Fruit fly (Drosophila melanogaster) whole organism, embryonic: ENCODE measurements around the gene hob.

ENCODE experiments used
- Adf1 ChIP-seq: fragments of 200-800 bp; sonication (Bioruptor generic); IDR thresholded peaks from 2 replicates; pipeline ENCODE4 v1.3.6; 2022; ENCODE audit warnings: missing biosample characterization, missing genetic modification characterization
- CG10366 ChIP-seq: fragments of 200-800 bp; sonication (Bioruptor generic); IDR thresholded peaks from 2 replicates; pipeline ENCODE4 v1.3.6; 2022; ENCODE audit warnings: missing biosample characterization, missing genetic modification characterization
- CG10462 ChIP-seq: fragments of 200-800 bp; sonication (Bioruptor generic); optimal IDR thresholded peaks from 2 replicates; lab custom pipeline; 2016; ENCODE audit warnings: missing biosample characterization, missing genetic modification characterization
- CG10543 ChIP-seq: fragments of 200-800 bp; sonication (Bioruptor generic); optimal IDR thresholded peaks from 3 replicates; lab custom pipeline; 2017; ENCODE audit warnings: missing biosample characterization, mild to moderate bottlenecking, missing genetic modification characterization, moderate library complexity
- CG10654 ChIP-seq: fragments of 200-800 bp; sonication (Bioruptor generic); optimal IDR thresholded peaks from 2 replicates; lab custom pipeline; 2016; ENCODE audit warnings: missing biosample characterization, missing genetic modification characterization
- CG11504 ChIP-seq: fragments of 200-800 bp; sonication (Bioruptor generic); optimal IDR thresholded peaks from 3 replicates; lab custom pipeline; 2019; ENCODE audit warnings: missing biosample characterization, mild to moderate bottlenecking, missing genetic modification characterization, moderate library complexity
- CG12071 ChIP-seq: fragments of 200-800 bp; sonication (Bioruptor generic); optimal IDR thresholded peaks from 3 replicates; lab custom pipeline; 2018; ENCODE audit warnings: missing biosample characterization, mild to moderate bottlenecking, missing genetic modification characterization
- CG12942 ChIP-seq: fragments of 200-800 bp; sonication (Bioruptor generic); optimal IDR thresholded peaks from 3 replicates; lab custom pipeline; 2016; ENCODE audit warnings: missing biosample characterization, missing genetic modification characterization
- CG13894 ChIP-seq: fragments of 200-800 bp; sonication (Bioruptor generic); optimal IDR thresholded peaks from 3 replicates; lab custom pipeline; 2018; ENCODE audit warnings: missing biosample characterization, mild to moderate bottlenecking, missing genetic modification characterization, moderate library complexity
- CG14965 ChIP-seq: fragments of 200-800 bp; sonication (Bioruptor generic); optimal IDR thresholded peaks from 2 replicates; lab custom pipeline; 2016; ENCODE audit warnings: missing biosample characterization, missing genetic modification characterization, borderline replicate concordance
- CG17359 ChIP-seq: fragments of 200-800 bp; sonication (Bioruptor generic); optimal IDR thresholded peaks from 3 replicates; lab custom pipeline; 2018; ENCODE audit warnings: missing biosample characterization, mild to moderate bottlenecking, missing genetic modification characterization, moderate library complexity
- CG17385 ChIP-seq: fragments of 200-800 bp; sonication (Bioruptor generic); optimal IDR thresholded peaks from 3 replicates; lab custom pipeline; 2018; ENCODE audit warnings: missing biosample characterization, mild to moderate bottlenecking, missing genetic modification characterization
- CG32767 ChIP-seq: fragments of 200-800 bp; sonication (Bioruptor generic); IDR thresholded peaks from 2 replicates; pipeline ENCODE4 v1.3.6; 2022; ENCODE audit warnings: missing biosample characterization, missing genetic modification characterization
- CG4404 ChIP-seq: fragments of 200-800 bp; sonication (Bioruptor generic); IDR thresholded peaks from 2 replicates; pipeline ENCODE4 v1.3.6; 2022; ENCODE audit warnings: missing biosample characterization, missing genetic modification characterization
- CG4707 ChIP-seq: fragments of 200-800 bp; sonication (Bioruptor generic); optimal IDR thresholded peaks from 2 replicates; lab custom pipeline; 2018; ENCODE audit warnings: missing biosample characterization, mild to moderate bottlenecking, missing genetic modification characterization, moderate library complexity
- CG5245 ChIP-seq: fragments of 200-800 bp; sonication (Bioruptor generic); optimal IDR thresholded peaks from 3 replicates; lab custom pipeline; 2016; ENCODE audit warnings: missing biosample characterization, missing genetic modification characterization
- CG6254 ChIP-seq: fragments of 200-800 bp; sonication (Bioruptor generic); optimal IDR thresholded peaks from 3 replicates; lab custom pipeline; 2017; ENCODE audit warnings: mild to moderate bottlenecking, missing biosample characterization, missing genetic modification reagents, missing genetic modification characterization
- CG8765 ChIP-seq: fragments of 200-800 bp; sonication (Bioruptor generic); IDR thresholded peaks from 2 replicates; pipeline ENCODE4 v1.3.6; 2022; ENCODE audit warnings: missing biosample characterization, missing genetic modification characterization
- Dbx ChIP-seq: fragments of 200-800 bp; sonication (Bioruptor generic); IDR thresholded peaks from 3 replicates; pipeline ENCODE4 v1.3.6; 2022; ENCODE audit warnings: missing biosample characterization, missing genetic modification characterization
- Ets65A ChIP-seq: fragments of 200-800 bp; sonication (Bioruptor generic); peaks from one replicate; lab custom pipeline; 2016; ENCODE audit warnings: missing biosample characterization, missing genetic modification characterization
- Gsc ChIP-seq: fragments of 200-800 bp; sonication (Bioruptor generic); IDR thresholded peaks from 2 replicates; pipeline ENCODE4 v1.3.6; 2022; ENCODE audit warnings: missing biosample characterization, missing genetic modification characterization
- Hr51 ChIP-seq, 2 experiments: fragments of 200-800 bp; sonication (Bioruptor generic); optimal IDR thresholded peaks; 2 replicates in 1 of 2; 3 replicates in 1 of 2; lab custom pipeline; 2016 to 2018; ENCODE audit warnings: missing biosample characterization in 2 of 2, missing genetic modification characterization in 2 of 2, mild to moderate bottlenecking in 1 of 2, moderate library complexity in 1 of 2
- Lim3 ChIP-seq: fragments of 200-800 bp; sonication (Bioruptor generic); IDR thresholded peaks from 2 replicates; pipeline ENCODE4 v1.3.6; 2022; ENCODE audit warnings: missing biosample characterization, missing genetic modification characterization
- Med ChIP-seq: fragments of 200-800 bp; sonication (Bioruptor generic); peaks from one replicate; lab custom pipeline; 2016; ENCODE audit warnings: missing biosample characterization, missing genetic modification characterization, mild to moderate bottlenecking, inconsistent platforms, moderate library complexity
- Myb ChIP-seq: fragments of 200-800 bp; sonication (Bioruptor generic); optimal IDR thresholded peaks from 2 replicates; lab custom pipeline; 2016; ENCODE audit warnings: missing biosample characterization, missing genetic modification characterization
- NC2α ChIP-seq: fragments of 200-800 bp; sonication (Bioruptor generic); optimal IDR thresholded peaks from 2 replicates; lab custom pipeline; 2016; ENCODE audit warnings: missing biosample characterization, missing genetic modification characterization
- NFAT ChIP-seq: fragments of 200-800 bp; sonication (Bioruptor generic); IDR thresholded peaks from 2 replicates; pipeline ENCODE4 v1.3.6; 2022; ENCODE audit warnings: missing biosample characterization, missing genetic modification characterization
- NfI ChIP-seq: fragments of 200-800 bp; sonication (Bioruptor generic); optimal IDR thresholded peaks from 3 replicates; lab custom pipeline; 2018; ENCODE audit warnings: missing biosample characterization, mild to moderate bottlenecking, missing genetic modification characterization, moderate library complexity
- Optix ChIP-seq: fragments of 200-800 bp; sonication (Bioruptor generic); IDR thresholded peaks from 3 replicates; pipeline ENCODE4 v1.3.6; 2022; ENCODE audit warnings: missing biosample characterization, missing genetic modification characterization
- PHDP ChIP-seq: fragments of 200-800 bp; sonication (Bioruptor generic); optimal IDR thresholded peaks from 3 replicates; lab custom pipeline; 2018; ENCODE audit warnings: missing biosample characterization, mild to moderate bottlenecking, missing genetic modification characterization, moderate library complexity
- Ptx1 ChIP-seq: fragments of 200-800 bp; sonication (Bioruptor generic); IDR thresholded peaks from 2 replicates; pipeline ENCODE4 v1.3.6; 2022; ENCODE audit warnings: missing biosample characterization, missing genetic modification characterization
- Ravus ChIP-seq: fragments of 200-800 bp; sonication (Bioruptor generic); IDR thresholded peaks from 2 replicates; pipeline ENCODE4 v1.3.6; 2022; ENCODE audit warnings: missing biosample characterization, missing genetic modification characterization
- Sin3A ChIP-seq: fragments of >200 bp; optimal IDR thresholded peaks from 2 replicates; lab custom pipeline; 2018
- bsh ChIP-seq, 2 experiments: fragments of 200-800 bp; sonication (Bioruptor generic); optimal IDR thresholded peaks; 2 replicates each; lab custom pipeline; 2017 to 2018; ENCODE audit warnings: mild to moderate bottlenecking in 2 of 2, missing biosample characterization in 2 of 2, missing genetic modification characterization in 2 of 2, moderate library complexity in 1 of 2
- caup ChIP-seq: fragments of 200-800 bp; sonication (Bioruptor generic); optimal IDR thresholded peaks from 3 replicates; lab custom pipeline; 2017; ENCODE audit warnings: missing biosample characterization, mild to moderate bottlenecking, missing genetic modification characterization, moderate library complexity; ENCODE audit not compliant: severe bottlenecking
- corto ChIP-seq: fragments of 200-800 bp; sonication (Bioruptor generic); optimal IDR thresholded peaks from 2 replicates; lab custom pipeline; 2016; ENCODE audit warnings: missing biosample characterization, mild to moderate bottlenecking, missing genetic modification characterization, moderate library complexity
- dpn ChIP-seq, 2 experiments: fragments of 200-800 bp; sonication (Bioruptor generic); optimal IDR thresholded peaks; 3 replicates each; lab custom pipeline; 2016; ENCODE audit warnings: missing biosample characterization in 2 of 2, missing genetic modification characterization in 2 of 2
- exex ChIP-seq: fragments of 200-800 bp; sonication (Bioruptor generic); optimal IDR thresholded peaks from 4 replicates; lab custom pipeline; 2018; ENCODE audit warnings: missing biosample characterization, mild to moderate bottlenecking, missing genetic modification characterization, moderate library complexity
- gce ChIP-seq: fragments of 200-800 bp; sonication (Bioruptor generic); IDR thresholded peaks from 3 replicates; pipeline ENCODE4 v1.3.6; 2022; ENCODE audit warnings: missing biosample characterization, missing genetic modification characterization
- gro ChIP-seq: fragments of 200-800 bp; sonication (Bioruptor generic); optimal IDR thresholded peaks from 2 replicates; lab custom pipeline; 2016; ENCODE audit warnings: missing biosample characterization, missing genetic modification characterization
- h ChIP-seq: fragments of >200 bp; optimal IDR thresholded peaks from 2 replicates; lab custom pipeline; 2017
- lmd ChIP-seq: fragments of 200-800 bp; sonication (Bioruptor generic); IDR thresholded peaks from 2 replicates; pipeline ENCODE4 v1.3.6; 2022; ENCODE audit warnings: missing biosample characterization, missing genetic modification characterization
- odd ChIP-seq: fragments of 200-800 bp; sonication (Bioruptor generic); optimal IDR thresholded peaks from 2 replicates; lab custom pipeline; 2017; ENCODE audit warnings: missing biosample characterization, mild to moderate bottlenecking, missing genetic modification characterization
- peb ChIP-seq: fragments of 200-800 bp; sonication (Bioruptor generic); IDR thresholded peaks from 2 replicates; pipeline ENCODE4 v1.3.6; 2022; ENCODE audit warnings: missing biosample characterization, missing genetic modification characterization
- prd ChIP-seq, 3 experiments: fragments of >200 bp in 2 of 3; fragments of 200-800 bp in 1 of 3; sonication (Bioruptor generic) in 1 of 3; optimal IDR thresholded peaks in 2 of 3; IDR thresholded peaks in 1 of 3; 2 replicates in 2 of 3; 3 replicates in 1 of 3; pipeline versions ENCODE4 v1.3.6 to Lab custom; 2017 to 2022; ENCODE audit warnings: missing biosample characterization in 1 of 3, missing genetic modification characterization in 1 of 3
- pros ChIP-seq: fragments of 200-800 bp; sonication (Bioruptor generic); optimal IDR thresholded peaks from 3 replicates; lab custom pipeline; 2019; ENCODE audit warnings: missing biosample characterization, mild to moderate bottlenecking, missing genetic modification characterization, moderate library complexity
- pum ChIP-seq: fragments of 200-800 bp; sonication (Bioruptor generic); optimal IDR thresholded peaks from 2 replicates; lab custom pipeline; 2016; ENCODE audit warnings: missing biosample characterization, missing genetic modification characterization
- slou ChIP-seq: fragments of 200-800 bp; sonication (Bioruptor generic); optimal IDR thresholded peaks from 3 replicates; lab custom pipeline; 2016; ENCODE audit warnings: missing biosample characterization, missing genetic modification characterization
- tup ChIP-seq: fragments of 200-800 bp; sonication (Bioruptor generic); optimal IDR thresholded peaks from 2 replicates; lab custom pipeline; 2016; ENCODE audit warnings: missing biosample characterization, mild to moderate bottlenecking, missing genetic modification characterization, moderate library complexity
- wdn ChIP-seq: fragments of 200-800 bp; sonication (Bioruptor generic); IDR thresholded peaks from 2 replicates; pipeline ENCODE4 v1.3.6; 2022; ENCODE audit warnings: missing biosample characterization, missing genetic modification characterization
- z ChIP-seq: fragments of 200-800 bp; sonication (Bioruptor generic); IDR thresholded peaks from 3 replicates; pipeline ENCODE4 v1.3.6; 2022; ENCODE audit warnings: missing biosample characterization, missing genetic modification characterization

hob gene

DNA sequence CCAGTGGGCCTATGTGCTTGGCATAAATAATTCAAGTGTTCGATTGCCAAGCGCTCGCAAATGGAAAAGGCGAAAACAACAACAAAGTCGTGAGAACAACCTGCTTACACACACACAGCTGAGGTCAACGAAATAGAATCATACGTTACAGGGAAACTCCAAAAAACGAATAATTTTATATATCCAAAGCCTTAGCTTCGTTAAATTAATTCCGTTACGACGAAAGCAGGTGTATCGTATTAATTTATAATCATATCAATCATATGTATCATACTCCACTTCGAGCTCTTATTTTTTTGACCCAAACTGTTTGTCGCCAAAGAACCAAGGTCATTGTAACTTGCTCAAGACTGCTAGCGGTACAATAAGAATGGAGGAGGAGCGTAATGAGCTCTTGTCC is 39.2 kb downstream of the hob start (continued):
- peak; percentile 71 for TF ChIP-seq CG8765 (GFP tag; lab: Robert Waterston, UW)
- TF ChIP-seq wdn: peak; percentile 75
- TF ChIP-seq Ravus (GFP tag; lab: Robert Waterston, UW): peak; percentile 53
- TF ChIP-seq pros: no peak
- no peak for TF ChIP-seq CG17359 (tag; lab: Kevin White, UChicago)
- TF ChIP-seq CG14965 (GFP tag; lab: Kevin White, UChicago): peak; percentile 50
- peak; percentile 78 for TF ChIP-seq Optix
- peak; percentile 77 for TF ChIP-seq pum (GFP tag; lab: Kevin White, UChicago)
- TF ChIP-seq Ptx1: peak; percentile 91
- TF ChIP-seq CG10462 (GFP tag; lab: Kevin White, UChicago): peak; percentile 64
- peak; percentile 63 for TF ChIP-seq CG4707 (GFP tag; lab: Kevin White, UChicago)
- peak; percentile 86 for TF ChIP-seq Ets65A (GFP tag; lab: Kevin White, UChicago)
- peak; percentile 81 for TF ChIP-seq NfI
- peak; percentile 41; the same call in 1 of the 2 replicates for TF ChIP-seq Adf1 (GFP tag; lab: Robert Waterston, UW)
- peak; percentile 61 for TF ChIP-seq CG13894
- peak; percentile 48 for TF ChIP-seq Myb (GFP tag; lab: Kevin White, UChicago)
- TF ChIP-seq z (GFP tag; lab: Robert Waterston, UW): no peak
- peak; percentile 78 for TF ChIP-seq CG10654 (GFP tag; lab: Kevin White, UChicago)
- TF ChIP-seq exex (tag; lab: Kevin White, UChicago): peak; percentile 59
- peak; percentile 77 for TF ChIP-seq CG10366
- TF ChIP-seq PHDP (tag; lab: Kevin White, UChicago): peak; percentile 92
- peak; percentile 67 to 87 for TF ChIP-seq Hr51 (GFP tag; optimal IDR thresholded peaks at IDR 0.05; lab: Kevin White, UChicago)
- TF ChIP-seq NC2α (GFP tag; lab: Kevin White, UChicago): peak; percentile 53
- no peak for TF ChIP-seq Sin3A
- no peak for TF ChIP-seq CG12071 (GFP tag; lab: Kevin White, UChicago)
- peak; percentile 61 for TF ChIP-seq CG12942 (GFP tag; lab: Kevin White, UChicago)
- peak; percentile 86 for TF ChIP-seq NFAT (GFP tag; lab: Robert Waterston, UW)
- TF ChIP-seq corto (GFP tag; lab: Kevin White, UChicago): peak; percentile 77
- 0 out of 2 replicates have a peak, but pooled peaks have one; percentile 38 for TF ChIP-seq Lim3 (GFP tag; lab: Robert Waterston, UW)
- TF ChIP-seq slou (GFP tag; lab: Kevin White, UChicago): peak; percentile 32
- TF ChIP-seq bsh (GFP tag; optimal IDR thresholded peaks at IDR 0.05; lab: Kevin White, UChicago): peak; percentile 71 to 90
- no peak for TF ChIP-seq h
- TF ChIP-seq gce: peak; percentile 85
- TF ChIP-seq CG5245 (GFP tag; lab: Kevin White, UChicago): peak; percentile 84
- TF ChIP-seq CG17385 (GFP tag; lab: Kevin White, UChicago): peak; percentile 82
- TF ChIP-seq CG6254 (GFP tag; lab: Kevin White, UChicago): peak; percentile 88
- TF ChIP-seq Gsc (GFP tag; lab: Robert Waterston, UW): peak; percentile 57; the same call in 1 of the 2 replicates
- TF ChIP-seq peb (GFP tag; lab: Robert Waterston, UW): peak; percentile 70
- peak; percentile 85 to 89 for TF ChIP-seq dpn (GFP tag; optimal IDR thresholded peaks at IDR 0.05; lab: Kevin White, UChicago)
- TF ChIP-seq tup (GFP tag; lab: Kevin White, UChicago): peak; percentile 68
- peak; percentile 63 for TF ChIP-seq CG32767 (GFP tag; lab: Robert Waterston, UW)
- TF ChIP-seq Med (GFP tag; lab: Kevin White, UChicago): peak; percentile 97
- peak; percentile 26 for TF ChIP-seq CG10543 (GFP tag; lab: Kevin White, UChicago)
- TF ChIP-seq odd: no peak
- peak; percentile 74 for TF ChIP-seq CG4404 (GFP tag; lab: Robert Waterston, UW)
- TF ChIP-seq gro (GFP tag; lab: Kevin White, UChicago): peak; percentile 94
- peak; percentile 84 for TF ChIP-seq Dbx (GFP tag; lab: Robert Waterston, UW)
- peak; percentile 86 for TF ChIP-seq caup
- TF ChIP-seq CG11504: no peak
- peak; percentile 90 for TF ChIP-seq lmd (GFP tag; lab: Robert Waterston, UW)
- no peak for TF ChIP-seq prd (optimal IDR thresholded peaks at IDR 0.05; lab: Kevin White, UChicago)
- peak; percentile 94 for TF ChIP-seq prd (GFP tag; IDR thresholded peaks at IDR 0.05; lab: Robert Waterston, UW)
